Comparison of ENCODE assay signal across 1 worm cellular context in the genomic region with DNA sequence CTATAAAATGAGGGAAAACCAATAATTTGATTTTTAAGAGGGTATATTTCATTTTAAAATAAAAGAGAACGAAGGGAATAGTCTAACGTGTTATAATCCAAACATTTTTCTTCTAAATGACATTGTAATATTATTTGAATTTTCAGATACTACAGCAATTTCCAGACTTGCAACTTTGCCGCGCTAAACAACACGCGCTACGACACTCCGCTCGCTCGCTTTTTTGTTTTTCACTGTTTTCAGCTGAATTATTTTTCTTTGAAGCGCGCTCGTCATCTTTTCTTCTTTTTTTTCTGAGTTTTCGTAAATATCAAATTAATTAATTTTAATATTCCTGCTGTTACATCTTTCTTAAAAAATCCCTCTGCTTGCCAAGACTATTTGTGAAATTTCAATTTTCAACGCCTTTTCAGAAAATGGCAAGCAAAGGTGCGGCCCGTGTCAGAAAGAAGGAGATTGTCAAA.
TF ChIP-seq lines count a peak whose summit lies in the region.

Gene mrpl-11 (plus strand): TSS at position 414 of the 464 bp plus-strand sequence.

TF ChIP-seq in whole organism, L4 larva, 104 proteins besides CTCF, POLR2A, EP300 and RAD21 (continued from another document):
- TF ChIP-seq nhr-6 (tag; optimal IDR thresholded peaks at IDR 0.05; lab: Kevin White, UChicago) (no peak), spr-1 (tag; optimal IDR thresholded peaks at IDR 0.05; lab: Kevin White, UChicago) (no peak), lin-29 (GFP tag; IDR thresholded peaks at IDR 0.05; lab: Robert Waterston, UW) (no peak)
